Worm (Caenorhabditis elegans) whole organism, L4 larva: Measurements from ENCODE around the gene F11G11.13.

Experiments
- D1046.2 ChIP-seq: fragments of 200-800 bp; sonication (Bioruptor generic); IDR thresholded peaks from 2 replicates; pipeline ENCODE4 v1.3.6; 2022; ENCODE audit warnings: missing genetic modification characterization, missing compliant biosample characterization
- F37D6.2 ChIP-seq: sonication (generic microtip); optimal IDR thresholded peaks from 2 replicates; lab custom pipeline; 2016; ENCODE audit warnings: mild to moderate bottlenecking, missing genetic modification characterization, missing compliant biosample characterization
- R02D3.7 ChIP-seq: fragments of 150-350 bp; sonication (generic microtip); optimal IDR thresholded peaks from 3 replicates; lab custom pipeline; 2014; ENCODE audit warnings: missing biosample characterization, missing genetic modification characterization
- T26A8.4 ChIP-seq: fragments of 200-800 bp; sonication (Bioruptor generic); IDR thresholded peaks from 2 replicates; pipeline ENCODE4 v1.3.6; 2022; ENCODE audit warnings: missing genetic modification characterization, missing compliant biosample characterization
- Y48G9A.11 ChIP-seq: fragments of 200-800 bp; sonication (Bioruptor generic); IDR thresholded peaks from 2 replicates; pipeline ENCODE4 v1.3.6; 2022; ENCODE audit warnings: missing genetic modification reagents, missing genetic modification characterization, missing compliant biosample characterization
- Y5F2A.4 ChIP-seq: fragments of 200-800 bp; sonication (Bioruptor generic); optimal IDR thresholded peaks from 2 replicates; lab custom pipeline; 2018; ENCODE audit warnings: mild to moderate bottlenecking, missing genetic modification characterization, missing compliant biosample characterization
- aha-1 ChIP-seq: fragments of 150-350 bp; peaks from one replicate; lab custom pipeline; 2014; ENCODE audit warnings: missing biosample characterization, missing genetic modification characterization
- ama-1 ChIP-seq: fragments of 150-350 bp; optimal IDR thresholded peaks from 2 replicates; lab custom pipeline; 2014; ENCODE audit warnings: inconsistent platforms, mixed read lengths
- ceh-28 ChIP-seq: fragments of 150-350 bp; optimal IDR thresholded peaks from 2 replicates; lab custom pipeline; 2014; ENCODE audit warnings: missing biosample characterization, missing genetic modification reagents, missing genetic modification characterization
- ceh-32 ChIP-seq: sonication (generic microtip); optimal IDR thresholded peaks from 2 replicates; lab custom pipeline; 2016; ENCODE audit warnings: mild to moderate bottlenecking, missing genetic modification characterization, missing compliant biosample characterization; ENCODE audit not compliant: poor library complexity
- ceh-44 ChIP-seq: fragments of 200-800 bp; sonication (Bioruptor generic); IDR thresholded peaks from 2 replicates; pipeline ENCODE4 v1.3.6; 2022; ENCODE audit warnings: missing genetic modification reagents, missing genetic modification characterization, missing compliant biosample characterization
- ces-1 ChIP-seq: fragments of 150-350 bp; sonication (generic microtip); optimal IDR thresholded peaks from 4 replicates; lab custom pipeline; 2014; ENCODE audit warnings: missing biosample characterization, missing genetic modification reagents, missing genetic modification characterization
- daf-16 ChIP-seq, 3 experiments: sonication (generic microtip); optimal IDR thresholded peaks; 2 replicates each; lab custom pipeline; 2016 to 2017; ENCODE audit warnings: missing genetic modification characterization in 3 of 3, missing genetic modification reagents in 3 of 3, mild to moderate bottlenecking in 2 of 3, missing compliant biosample characterization in 2 of 3, missing biosample characterization in 1 of 3, moderate library complexity in 1 of 3
- dmd-9 ChIP-seq: fragments of 200-800 bp; sonication (Bioruptor generic); IDR thresholded peaks from 2 replicates; pipeline ENCODE4 v1.3.6; 2022; ENCODE audit warnings: missing genetic modification reagents, missing genetic modification characterization, missing compliant biosample characterization
- duxl-1 ChIP-seq: sonication (generic microtip); optimal IDR thresholded peaks from 2 replicates; lab custom pipeline; 2016; ENCODE audit warnings: mild to moderate bottlenecking, missing genetic modification characterization, moderate library complexity, missing compliant biosample characterization; ENCODE audit not compliant: poor library complexity
- egl-27 ChIP-seq: sonication (generic microtip); optimal IDR thresholded peaks from 3 replicates; lab custom pipeline; 2017; ENCODE audit warnings: missing biosample characterization, missing genetic modification reagents, missing genetic modification characterization
- fkh-10 ChIP-seq: fragments of 150-350 bp; optimal IDR thresholded peaks from 2 replicates; lab custom pipeline; 2014; ENCODE audit warnings: missing biosample characterization, missing genetic modification reagents, missing genetic modification characterization
- fos-1 ChIP-seq: fragments of 150-350 bp; optimal IDR thresholded peaks from 2 replicates; lab custom pipeline; 2014; ENCODE audit warnings: missing biosample characterization, missing genetic modification characterization
- hif-1 ChIP-seq, 2 experiments: sonication (generic microtip); optimal IDR thresholded peaks; 2 replicates each; lab custom pipeline; 2016 to 2017; ENCODE audit warnings: missing compliant biosample characterization in 2 of 2, missing genetic modification characterization in 2 of 2, missing genetic modification reagents in 2 of 2, missing genotype in 2 of 2, mild to moderate bottlenecking in 1 of 2
- hlh-30 ChIP-seq: sonication (generic microtip); optimal IDR thresholded peaks from 2 replicates; lab custom pipeline; 2017; ENCODE audit warnings: antibody characterized with exemption, mild to moderate bottlenecking, missing genetic modification characterization, missing compliant biosample characterization; ENCODE audit not compliant: insufficient read depth
- jun-1 ChIP-seq: fragments of 150-350 bp; optimal IDR thresholded peaks from 2 replicates; lab custom pipeline; 2014; ENCODE audit warnings: missing biosample characterization, missing genetic modification reagents, missing genetic modification characterization
- lin-1 ChIP-seq: fragments of 200-800 bp; sonication (Bioruptor generic); IDR thresholded peaks from 2 replicates; pipeline ENCODE4 v1.3.6; 2022; ENCODE audit warnings: missing genetic modification reagents, missing genetic modification characterization, missing compliant biosample characterization
- lin-29 ChIP-seq: fragments of 200-800 bp; sonication (Bioruptor generic); IDR thresholded peaks from 2 replicates; pipeline ENCODE4 v1.3.6; 2022; ENCODE audit warnings: missing genetic modification reagents, missing genetic modification characterization, missing compliant biosample characterization
- lin-38 ChIP-seq: fragments of 200-800 bp; sonication (Bioruptor generic); IDR thresholded peaks from 2 replicates; pipeline ENCODE4 v1.3.6; 2022; ENCODE audit warnings: missing genetic modification reagents, missing genetic modification characterization, missing compliant biosample characterization
- madf-5 ChIP-seq, 2 experiments: fragments of 200-800 bp; sonication (Bioruptor generic); IDR thresholded peaks; 2 replicates each; pipeline ENCODE4 v1.3.6; 2022; ENCODE audit warnings: missing compliant biosample characterization in 2 of 2, missing genetic modification characterization in 2 of 2
- madf-9 ChIP-seq: fragments of 200-800 bp; sonication (Bioruptor generic); conservative IDR thresholded peaks from 2 replicates; pipeline ENCODE4 v1.3.6; 2022; ENCODE audit warnings: missing genetic modification reagents, missing genetic modification characterization, missing compliant biosample characterization
- mdl-1 ChIP-seq, 2 experiments: fragments of 150-350 bp in 1 of 2; sonication (generic microtip) in 1 of 2; optimal IDR thresholded peaks; 2 replicates each; lab custom pipeline; 2014 to 2017; ENCODE audit warnings: missing biosample characterization in 2 of 2, missing genetic modification characterization in 2 of 2
- mdt-29 ChIP-seq: fragments of 200-800 bp; sonication (Bioruptor generic); IDR thresholded peaks from 2 replicates; pipeline ENCODE4 v1.3.6; 2022; ENCODE audit warnings: missing genetic modification reagents, missing genetic modification characterization, missing compliant biosample characterization
- mxl-2 ChIP-seq: fragments of 200-800 bp; sonication (Bioruptor generic); conservative IDR thresholded peaks from 2 replicates; pipeline ENCODE4 v1.3.6; 2022; ENCODE audit warnings: missing genetic modification reagents, missing genetic modification characterization, missing compliant biosample characterization
- nhr-111 ChIP-seq: fragments of 200-800 bp; sonication (Bioruptor generic); optimal IDR thresholded peaks from 2 replicates; lab custom pipeline; 2018; ENCODE audit warnings: mild to moderate bottlenecking, missing genetic modification characterization, missing compliant biosample characterization
- nhr-41 ChIP-seq: fragments of 200-800 bp; sonication (Bioruptor generic); IDR thresholded peaks from 2 replicates; pipeline ENCODE4 v1.3.6; 2022; ENCODE audit warnings: missing genetic modification reagents, missing genetic modification characterization, missing compliant biosample characterization
- nhr-42 ChIP-seq: fragments of 200-800 bp; sonication (Bioruptor generic); IDR thresholded peaks from 2 replicates; pipeline ENCODE4 v1.3.6; 2022; ENCODE audit warnings: missing genetic modification characterization, missing compliant biosample characterization
- nhr-48 ChIP-seq: sonication (generic microtip); optimal IDR thresholded peaks from 2 replicates; lab custom pipeline; 2016; ENCODE audit warnings: mild to moderate bottlenecking, missing genetic modification characterization, missing compliant biosample characterization
- nhr-6 ChIP-seq: fragments of 150-350 bp; optimal IDR thresholded peaks from 2 replicates; lab custom pipeline; 2014; ENCODE audit warnings: missing biosample characterization, missing genetic modification characterization
- nhr-76 ChIP-seq: fragments of 150-350 bp; optimal IDR thresholded peaks from 2 replicates; lab custom pipeline; 2014; ENCODE audit warnings: missing biosample characterization, missing genetic modification characterization
- nhr-77 ChIP-seq: fragments of 150-350 bp; optimal IDR thresholded peaks from 2 replicates; lab custom pipeline; 2014; ENCODE audit warnings: missing biosample characterization, missing genetic modification characterization
- pha-4 ChIP-seq, 2 experiments: fragments of 150-350 bp in 1 of 2; fragments of 200-800 bp in 1 of 2; sonication (Bioruptor generic) in 1 of 2; IDR thresholded peaks in 1 of 2; optimal IDR thresholded peaks in 1 of 2; 2 replicates each; pipeline versions ENCODE4 v1.3.6 to Lab custom; 2014 to 2022; ENCODE audit warnings: missing genetic modification characterization in 2 of 2, missing genetic modification reagents in 2 of 2, missing biosample characterization in 1 of 2, missing compliant biosample characterization in 1 of 2
- sdz-12 ChIP-seq: fragments of 200-800 bp; sonication (Bioruptor generic); optimal IDR thresholded peaks from 2 replicates; lab custom pipeline; 2018; ENCODE audit warnings: mild to moderate bottlenecking, missing genetic modification characterization, missing compliant biosample characterization
- snpc-1.2 ChIP-seq: fragments of 200-800 bp; sonication (Bioruptor generic); IDR thresholded peaks from 2 replicates; pipeline ENCODE4 v1.3.6; 2022; ENCODE audit warnings: missing genetic modification reagents, missing genetic modification characterization, missing compliant biosample characterization
- spr-1 ChIP-seq: sonication (generic microtip); optimal IDR thresholded peaks from 2 replicates; lab custom pipeline; 2016; ENCODE audit warnings: mild to moderate bottlenecking, missing genetic modification characterization, missing compliant biosample characterization
- spr-3 ChIP-seq: fragments of 200-800 bp; sonication (Bioruptor generic); optimal IDR thresholded peaks from 2 replicates; lab custom pipeline; 2018; ENCODE audit warnings: mild to moderate bottlenecking, missing genetic modification characterization, missing compliant biosample characterization
- tag-97 ChIP-seq: fragments of 200-800 bp; sonication (Bioruptor generic); IDR thresholded peaks from 2 replicates; pipeline ENCODE4 v1.3.6; 2022; ENCODE audit warnings: missing genetic modification characterization, missing compliant biosample characterization
- tra-1 ChIP-seq: fragments of 200-800 bp; sonication (Bioruptor generic); IDR thresholded peaks from 2 replicates; pipeline ENCODE4 v1.3.6; 2022; ENCODE audit warnings: missing genetic modification reagents, missing genetic modification characterization, missing compliant biosample characterization
- unc-130 ChIP-seq: sonication (generic microtip); optimal IDR thresholded peaks from 2 replicates; lab custom pipeline; 2016; ENCODE audit warnings: missing genetic modification reagents, missing genetic modification characterization, missing compliant biosample characterization

The F11G11.13 gene

ce11 chrII:4851594-4852106, 24.3 kb downstream of the F11G11.13 start, which contains the start of gene dnj-9 (continued):
- TF ChIP-seq nhr-48 (tag; lab: Kevin White, UChicago) (peak; percentile 89), R02D3.7 (tag; lab: Kevin White, UChicago) (no peak), tra-1 (GFP tag; lab: Robert Waterston, UW) (peak; percentile 86; the same call in 1 of the 2 replicates), nhr-42 (GFP tag; lab: Robert Waterston, UW) (peak; percentile 82), nhr-111 (GFP tag; lab: Kevin White, UChicago) (no peak), nhr-6 (tag; lab: Kevin White, UChicago) (peak; percentile 93), dmd-9 (GFP tag; lab: Robert Waterston, UW) (peak; percentile 90), sdz-12 (GFP tag; lab: Kevin White, UChicago) (no peak), lin-29 (peak; percentile 87), nhr-76 (peak; percentile 41), daf-16 (GFP tag; optimal IDR thresholded peaks at IDR 0.05; lab: Kevin White, UChicago) (peak; percentile 38 to 85), daf-16 (tag; optimal IDR thresholded peaks at IDR 0.05; lab: Kevin White, UChicago) (peak; percentile 79), aha-1 (tag; lab: Kevin White, UChicago) (peak; percentile 99), mdl-1 (tag; optimal IDR thresholded peaks at IDR 0.05; lab: Kevin White, UChicago) (peak in 1 of 2 experiments; percentile 51), hlh-30 (tag; lab: Kevin White, UChicago) (peak; percentile 88), nhr-77 (tag; lab: Kevin White, UChicago) (peak; percentile 93), ama-1 (lab: Kevin White, UChicago) (no peak), unc-130 (peak; percentile 52), spr-3 (GFP tag; lab: Kevin White, UChicago) (peak; percentile 92), mxl-2 (GFP tag; lab: Robert Waterston, UW) (peak; percentile 80), duxl-1 (tag; lab: Kevin White, UChicago) (peak; percentile 92), fkh-10 (peak; percentile 86), F37D6.2 (tag; lab: Kevin White, UChicago) (peak; percentile 89), fos-1 (tag; lab: Kevin White, UChicago) (no peak), ceh-28 (tag; lab: Kevin White, UChicago) (no peak), madf-9 (GFP tag; lab: Robert Waterston, UW) (peak; percentile 63), pha-4 (GFP tag; IDR thresholded peaks at IDR 0.05; lab: Robert Waterston, UW) (peak; percentile 89), pha-4 (tag; optimal IDR thresholded peaks at IDR 0.05; lab: Kevin White, UChicago) (peak; percentile 94), nhr-41 (GFP tag; lab: Robert Waterston, UW) (no peak), Y48G9A.11 (GFP tag; lab: Robert Waterston, UW) (peak; percentile 72), jun-1 (tag; lab: Kevin White, UChicago) (peak; percentile 69), tag-97 (GFP tag; lab: Robert Waterston, UW) (no peak), lin-1 (GFP tag; lab: Robert Waterston, UW) (peak; percentile 89), mdt-29 (GFP tag; lab: Robert Waterston, UW) (peak; percentile 79; the same call in 1 of the 2 replicates), lin-38 (GFP tag; lab: Robert Waterston, UW) (peak; percentile 92), spr-1 (tag; lab: Kevin White, UChicago) (peak; percentile 94), snpc-1.2 (GFP tag; lab: Robert Waterston, UW) (peak; percentile 73; the same call in 1 of the 2 replicates), ceh-44 (GFP tag; lab: Robert Waterston, UW) (0 out of 2 replicates have a peak, but pooled peaks have one; percentile 20), D1046.2 (no peak)

- TF ChIP-seq T26A8.4 (GFP tag; lab: Robert Waterston, UW) = no peak
- TF ChIP-seq madf-5 (GFP tag; IDR thresholded peaks at IDR 0.05; lab: Robert Waterston, UW) = no peak
- TF ChIP-seq nhr-6 (tag; lab: Kevin White, UChicago) = no peak
- TF ChIP-seq hif-1 (tag; optimal IDR thresholded peaks at IDR 0.05; lab: Kevin White, UChicago) = no peak
- no peak for TF ChIP-seq egl-27 (tag; lab: Kevin White, UChicago)
- no peak for TF ChIP-seq fkh-10
- no peak for TF ChIP-seq Y5F2A.4 (GFP tag; lab: Kevin White, UChicago)
- TF ChIP-seq ces-1 (GFP tag; lab: Kevin White, UChicago) = no peak
- TF ChIP-seq ceh-32 (tag; lab: Kevin White, UChicago) = no peak
- TF ChIP-seq F37D6.2 (tag; lab: Kevin White, UChicago) = no peak
- TF ChIP-seq, all 104 proteins: peak for 0
These were observed 26.1 kb downstream of the F11G11.13 start, which contains the start of gene T23B7.3 for ce11 chrII:4849885-4850284. Gene T23B7.3, plus strand, starts transcription at chrII:4850185.
